Worm (Caenorhabditis elegans) whole organism, L4/young adult: ENCODE results near the gene ref-2.

ENCODE experiments used
- W03F9.2 ChIP-seq: fragments of 150-350 bp; optimal IDR thresholded peaks from 2 replicates; lab custom pipeline; 2014; ENCODE audit warnings: missing biosample characterization, missing genetic modification characterization
- dao-5 ChIP-seq: sonication (generic microtip); optimal IDR thresholded peaks from 2 replicates; lab custom pipeline; 2016; ENCODE audit warnings: missing genotype, missing genetic modification characterization, moderate library complexity, missing compliant biosample characterization
- him-1 ChIP-seq: sonication (generic microtip); optimal IDR thresholded peaks from 2 replicates; lab custom pipeline; 2016; ENCODE audit warnings: missing genotype, missing genetic modification reagents, missing genetic modification characterization, missing compliant biosample characterization

- no peak for TF ChIP-seq dao-5
- TF ChIP-seq W03F9.2 (tag; lab: Kevin White, UChicago), result no peak
- TF ChIP-seq him-1, result no peak
These were observed 37.0 kb upstream of the ref-2 start, which contains the start of gene kvs-1 for ce11 chrX:7707031-7707430.
